Worm (Caenorhabditis elegans) whole organism, L4/young adult: ENCODE results near the gene rfp-1.

Experiments
- W03F9.2 ChIP-seq: fragments of 150-350 bp; optimal IDR thresholded peaks from 2 replicates; lab custom pipeline; 2014; ENCODE audit warnings: missing biosample characterization, missing genetic modification characterization
- dao-5 ChIP-seq: sonication (generic microtip); optimal IDR thresholded peaks from 2 replicates; lab custom pipeline; 2016; ENCODE audit warnings: missing genotype, missing genetic modification characterization, moderate library complexity, missing compliant biosample characterization
- him-1 ChIP-seq: sonication (generic microtip); optimal IDR thresholded peaks from 2 replicates; lab custom pipeline; 2016; ENCODE audit warnings: missing genotype, missing genetic modification reagents, missing genetic modification characterization, missing compliant biosample characterization

Gene rfp-1

DNA sequence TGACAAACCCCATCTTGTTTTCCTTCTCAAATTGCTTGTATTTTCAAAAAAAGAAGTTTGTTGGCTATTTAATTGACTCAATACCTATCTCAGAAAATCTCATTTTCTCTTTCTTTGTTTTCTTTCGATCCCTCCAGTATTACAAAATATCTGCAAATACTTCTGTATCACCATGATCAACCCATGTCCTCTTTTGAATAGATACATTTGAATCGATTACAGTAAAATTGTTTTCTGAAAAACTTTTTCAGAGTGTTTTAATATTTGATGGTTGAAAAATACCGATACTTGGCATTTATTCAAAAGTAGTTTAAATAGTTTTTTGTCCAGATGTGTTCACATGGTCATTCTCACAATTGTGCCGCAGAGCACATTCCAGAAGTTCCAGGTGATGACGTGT, 50.7 kb downstream of the rfp-1 start, which contains the start of gene ZK353.9:
Gene ZK353.9 (plus strand): TSS at position 331 of the 400 bp plus-strand sequence.
- TF ChIP-seq dao-5 (tag; lab: Kevin White, UChicago) (no peak), W03F9.2 (tag; lab: Kevin White, UChicago) (no peak), him-1 (tag; lab: Kevin White, UChicago) (no peak)

DNA sequence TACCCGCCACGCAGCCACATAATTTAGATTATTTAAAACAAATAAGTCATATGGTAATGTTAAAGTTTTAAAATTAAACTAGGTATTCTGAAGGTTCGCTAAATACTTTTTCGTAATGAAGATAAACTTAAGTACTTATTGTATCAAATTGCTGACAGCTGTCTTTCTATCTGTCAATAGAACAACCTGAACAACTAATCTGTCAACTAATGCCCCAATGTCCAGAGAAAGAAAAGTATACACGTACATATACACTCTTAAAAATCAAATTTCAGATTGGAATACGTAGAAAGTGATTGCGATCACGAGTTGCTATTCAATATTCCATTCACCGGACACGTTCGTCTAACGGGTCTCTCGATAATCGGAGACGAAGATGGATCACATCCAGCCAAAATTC, 52.3 kb downstream of the rfp-1 start:
- TF ChIP-seq W03F9.2 (tag; lab: Kevin White, UChicago) (no peak), him-1 (tag; lab: Kevin White, UChicago) (no peak), dao-5 (tag; lab: Kevin White, UChicago) (no peak)

DNA sequence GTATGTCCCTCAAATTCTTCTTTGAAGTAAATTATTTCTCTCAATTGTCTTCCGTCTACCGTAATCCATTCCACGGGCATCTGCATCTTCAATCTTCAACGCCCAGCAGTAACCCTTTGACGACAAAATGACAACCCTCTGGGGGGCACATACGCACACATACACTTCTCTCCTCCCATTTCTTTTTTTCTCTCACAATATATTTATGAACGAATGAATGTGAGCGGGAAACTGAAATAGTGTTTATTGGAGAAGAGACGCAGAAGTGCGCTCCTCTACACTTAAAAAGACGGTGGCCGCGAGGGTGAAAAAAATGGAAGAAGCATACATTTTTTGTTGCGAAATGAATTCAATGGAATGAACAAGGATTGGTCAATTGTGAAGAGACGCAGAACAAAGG, 53.6 kb downstream of the rfp-1 start:
- TF ChIP-seq W03F9.2 (tag; lab: Kevin White, UChicago) (no peak), him-1 (tag; lab: Kevin White, UChicago) (no peak), dao-5 (tag; lab: Kevin White, UChicago) (no peak)
